Worm (Caenorhabditis elegans): ENCODE data around the gene F12A10.8.

Gene F12A10.8

ce11 chrII:5497541-5497940 lies 3.3 kb downstream of the F12A10.8 start:
- TF ChIP-seq elt-1 (tag; optimal IDR thresholded peaks at IDR 0.05) (no peak), C34F6.9 (tag; optimal IDR thresholded peaks at IDR 0.05) (no peak), unc-62 (GFP tag; optimal IDR thresholded peaks at IDR 0.05) (no peak), ceh-16 (tag; optimal IDR thresholded peaks at IDR 0.05) (no peak), F13H6.1 (tag; optimal IDR thresholded peaks at IDR 0.05) (no peak), ceh-82 (tag; optimal IDR thresholded peaks at IDR 0.05) (no peak), unc-39 (tag; optimal IDR thresholded peaks at IDR 0.05) (no peak), nhr-6 (tag; optimal IDR thresholded peaks at IDR 0.05) (no peak), egl-27 (tag; optimal IDR thresholded peaks at IDR 0.05) (no peak), nhr-237 (tag; optimal IDR thresholded peaks at IDR 0.05) (no peak), peb-1 (tag; optimal IDR thresholded peaks at IDR 0.05) (no peak), mab-5 (tag; optimal IDR thresholded peaks at IDR 0.05) (no peak), ama-1 (optimal IDR thresholded peaks at IDR 0.05) (no peak), nhr-25 (tag; optimal IDR thresholded peaks at IDR 0.05) (no peak), mbf-1 (tag; optimal IDR thresholded peaks at IDR 0.05) (no peak)

- no peak for TF ChIP-seq zag-1 (tag; optimal IDR thresholded peaks at IDR 0.05)
- peak; percentile 4 for TF ChIP-seq fos-1 (tag; optimal IDR thresholded peaks at IDR 0.05)
- no peak for TF ChIP-seq alr-1 (tag; optimal IDR thresholded peaks at IDR 0.05)
- no peak for TF ChIP-seq lsy-2 (tag; optimal IDR thresholded peaks at IDR 0.05)
- no peak for TF ChIP-seq F13H6.1 (tag; optimal IDR thresholded peaks at IDR 0.05)
- TF ChIP-seq sma-3 (GFP tag; optimal IDR thresholded peaks at IDR 0.05): peak; percentile 1
- TF ChIP-seq gmeb-1 (tag; optimal IDR thresholded peaks at IDR 0.05): no peak
- TF ChIP-seq C34F6.9 (tag; optimal IDR thresholded peaks at IDR 0.05): no peak
- TF ChIP-seq mdl-1 (tag; optimal IDR thresholded peaks at IDR 0.05): no peak
- TF ChIP-seq nhr-21 (tag; optimal IDR thresholded peaks at IDR 0.05): peak; percentile 1
- TF ChIP-seq dmd-4 (tag; optimal IDR thresholded peaks at IDR 0.05): no peak
- no peak for TF ChIP-seq nhr-77 (tag; optimal IDR thresholded peaks at IDR 0.05)
- TF ChIP-seq ama-1 (optimal IDR thresholded peaks at IDR 0.05): no peak
- no peak for TF ChIP-seq R02D3.7 (tag; optimal IDR thresholded peaks at IDR 0.05)
Measured at ce11 chrII:5496375-5496774, 4.5 kb downstream of the F12A10.8 start, which contains the start of gene F12A10.1. Gene F12A10.1 (plus strand): TSS chrII:5496540.

- TF ChIP-seq R02D3.7 (tag; optimal IDR thresholded peaks at IDR 0.05) (no peak), ceh-82 (tag; optimal IDR thresholded peaks at IDR 0.05) (no peak), lin-13 (GFP tag; optimal IDR thresholded peaks at IDR 0.05) (no peak), aly-2 (tag; optimal IDR thresholded peaks at IDR 0.05) (no peak), unc-39 (tag; optimal IDR thresholded peaks at IDR 0.05) (no peak), lin-39 (tag; optimal IDR thresholded peaks at IDR 0.05) (no peak), mab-5 (tag; optimal IDR thresholded peaks at IDR 0.05) (no peak), gmeb-1 (tag; optimal IDR thresholded peaks at IDR 0.05) (no peak), nhr-237 (tag; optimal IDR thresholded peaks at IDR 0.05) (no peak)
Measured at ce11 chrII:5494405-5494804, 6.5 kb downstream of the F12A10.8 start, which contains the start of gene F12A10.6. Gene F12A10.6 (minus strand): TSS chrII:5494505.

ce11 chrII:5487844-5488243 lies 13.0 kb downstream of the F12A10.8 start, which contains the start of gene nep-5:
Gene nep-5 (plus strand): TSS chrII:5488144.
- TF ChIP-seq nhr-21 (tag; optimal IDR thresholded peaks at IDR 0.05): no peak
- TF ChIP-seq ztf-11 (tag; optimal IDR thresholded peaks at IDR 0.05): no peak
- no peak for TF ChIP-seq lin-13 (GFP tag; optimal IDR thresholded peaks at IDR 0.05)
- no peak for TF ChIP-seq mbf-1 (tag; optimal IDR thresholded peaks at IDR 0.05)
- TF ChIP-seq nhr-11 (tag; optimal IDR thresholded peaks at IDR 0.05): no peak
- no peak for TF ChIP-seq nhr-237 (tag; optimal IDR thresholded peaks at IDR 0.05)
- no peak for TF ChIP-seq nhr-12 (tag; optimal IDR thresholded peaks at IDR 0.05)
- no peak for TF ChIP-seq nhr-129 (tag; optimal IDR thresholded peaks at IDR 0.05)
- TF ChIP-seq ama-1 (optimal IDR thresholded peaks at IDR 0.05): no peak
- no peak for TF ChIP-seq nhr-10 (tag; optimal IDR thresholded peaks at IDR 0.05)

ce11 chrII:5481982-5482381 lies 18.9 kb downstream of the F12A10.8 start, which contains the start of gene cal-8:
Gene cal-8 (minus strand): TSS chrII:5482041.
- TF ChIP-seq gmeb-1 (tag; optimal IDR thresholded peaks at IDR 0.05): no peak

- TF ChIP-seq dmd-4 (tag; optimal IDR thresholded peaks at IDR 0.05): no peak
- TF ChIP-seq nhr-237 (tag; optimal IDR thresholded peaks at IDR 0.05): no peak
- TF ChIP-seq sem-4 (tag; optimal IDR thresholded peaks at IDR 0.05): no peak
- no peak for TF ChIP-seq nhr-6 (tag; optimal IDR thresholded peaks at IDR 0.05)
- no peak for TF ChIP-seq mab-5 (tag; optimal IDR thresholded peaks at IDR 0.05)
- TF ChIP-seq nhr-77 (tag; optimal IDR thresholded peaks at IDR 0.05): no peak
- no peak for TF ChIP-seq C34F6.9 (tag; optimal IDR thresholded peaks at IDR 0.05)
- no peak for TF ChIP-seq lsy-2 (tag; optimal IDR thresholded peaks at IDR 0.05)
- no peak for TF ChIP-seq alr-1 (tag; optimal IDR thresholded peaks at IDR 0.05)
- TF ChIP-seq nhr-10 (tag; optimal IDR thresholded peaks at IDR 0.05): no peak
- TF ChIP-seq mdl-1 (tag; optimal IDR thresholded peaks at IDR 0.05): no peak
- no peak for TF ChIP-seq elt-3 (tag; optimal IDR thresholded peaks at IDR 0.05)
Measured at ce11 chrII:5478318-5478717, 22.5 kb downstream of the F12A10.8 start, which contains the start of gene F56D1.1. Gene F56D1.1 (plus strand): TSS chrII:5478618.
